Worm (Caenorhabditis elegans) whole organism, early embryonic: Measurements from ENCODE around the gene pmp-2.

Experiments
- ama-1 ChIP-seq: fragments of 150-350 bp; optimal IDR thresholded peaks from 2 replicates; lab custom pipeline; 2014
- ceh-13 ChIP-seq: fragments of 200-800 bp; sonication (Bioruptor generic); optimal IDR thresholded peaks from 2 replicates; lab custom pipeline; 2018; ENCODE audit warnings: mild to moderate bottlenecking, missing genetic modification characterization, missing compliant biosample characterization
- ceh-36 ChIP-seq: sonication (generic microtip); optimal IDR thresholded peaks from 2 replicates; lab custom pipeline; 2016; ENCODE audit warnings: missing genetic modification characterization, inconsistent platforms, missing compliant biosample characterization
- hmbx-1 ChIP-seq: sonication (generic microtip); optimal IDR thresholded peaks from 2 replicates; lab custom pipeline; 2016; ENCODE audit warnings: mild to moderate bottlenecking, missing genetic modification characterization, missing compliant biosample characterization
- scrt-1 ChIP-seq: fragments of 200-800 bp; sonication (Bioruptor generic); IDR thresholded peaks from 2 replicates; pipeline ENCODE4 v1.3.6; 2022; ENCODE audit warnings: missing genetic modification characterization, missing compliant biosample characterization
- sea-1 ChIP-seq: fragments of 200-800 bp; sonication (Bioruptor generic); conservative IDR thresholded peaks from 2 replicates; pipeline ENCODE4 v1.3.6; 2022; ENCODE audit warnings: missing genetic modification characterization, missing compliant biosample characterization
- tbx-11 ChIP-seq: fragments of 200-800 bp; sonication (Bioruptor generic); IDR thresholded peaks from 2 replicates; pipeline ENCODE4 v1.3.6; 2022; ENCODE audit warnings: missing genetic modification characterization, missing compliant biosample characterization

DNA sequence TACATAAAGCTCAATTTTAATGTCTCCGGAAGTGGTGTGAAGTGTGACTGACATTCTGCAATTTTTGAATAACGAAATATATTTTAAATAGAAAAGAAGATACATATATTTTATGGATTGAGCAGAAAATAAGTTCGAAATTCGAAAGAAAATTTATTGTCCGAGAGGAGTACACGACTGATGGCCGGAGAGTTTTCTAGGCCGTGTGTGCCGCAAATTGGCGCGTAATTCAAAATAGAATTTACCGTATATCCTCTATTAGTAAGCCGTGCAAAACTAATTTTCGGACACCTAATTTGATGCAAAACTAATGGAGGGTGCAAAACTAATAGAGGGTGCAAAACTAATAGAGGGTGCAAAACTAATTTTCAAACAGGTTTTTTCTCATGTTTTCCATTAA is 25.7 kb upstream of the pmp-2 start, which contains the start of gene cyn-10:
- no peak for TF ChIP-seq ceh-36 (tag; lab: Kevin White, UChicago)
- TF ChIP-seq scrt-1 = peak; percentile 75
- no peak for TF ChIP-seq ama-1 (lab: Kevin White, UChicago)
- TF ChIP-seq sea-1 (GFP tag; lab: Robert Waterston, UW) = peak; percentile 68; the same call in 1 of the 2 replicates
- no peak for TF ChIP-seq hmbx-1 (tag; lab: Kevin White, UChicago)
- TF ChIP-seq tbx-11 (GFP tag; lab: Robert Waterston, UW) = no peak; the same call in 1 of the 2 replicates
- peak; percentile 3 for TF ChIP-seq ceh-13
